Fruit fly (Drosophila melanogaster) whole organism, embryonic: ENCODE measurements around the gene CG15425.

ENCODE experiments used
- Antp ChIP-seq: fragments of 200-800 bp; sonication (Bioruptor generic); optimal IDR thresholded peaks from 3 replicates; lab custom pipeline; 2016; ENCODE audit warnings: missing biosample characterization, missing genetic modification characterization
- CG10431 ChIP-seq: fragments of 200-800 bp; sonication (Bioruptor generic); optimal IDR thresholded peaks from 3 replicates; lab custom pipeline; 2018; ENCODE audit warnings: missing biosample characterization, mild to moderate bottlenecking, missing genetic modification characterization
- CG11247 ChIP-seq: fragments of 200-800 bp; sonication (Bioruptor generic); IDR thresholded peaks from 2 replicates; pipeline ENCODE4 v1.3.6; 2022; ENCODE audit warnings: missing biosample characterization, missing genetic modification characterization
- CG11504 ChIP-seq: fragments of 200-800 bp; sonication (Bioruptor generic); optimal IDR thresholded peaks from 3 replicates; lab custom pipeline; 2019; ENCODE audit warnings: missing biosample characterization, mild to moderate bottlenecking, missing genetic modification characterization, moderate library complexity
- CG12391 ChIP-seq: fragments of 200-800 bp; sonication (Bioruptor generic); optimal IDR thresholded peaks from 3 replicates; lab custom pipeline; 2018; ENCODE audit warnings: missing biosample characterization, mild to moderate bottlenecking, missing genetic modification characterization, moderate library complexity
- CG12659 ChIP-seq: fragments of 200-800 bp; sonication (Bioruptor generic); optimal IDR thresholded peaks from 3 replicates; lab custom pipeline; 2017; ENCODE audit warnings: mild to moderate bottlenecking, missing biosample characterization, missing genetic modification reagents, missing genetic modification characterization
- CG12744 ChIP-seq: fragments of 200-800 bp; sonication (Bioruptor generic); optimal IDR thresholded peaks from 2 replicates; lab custom pipeline; 2016; ENCODE audit warnings: missing biosample characterization, missing genetic modification characterization
- CG13296 ChIP-seq: fragments of 200-800 bp; sonication (Bioruptor generic); optimal IDR thresholded peaks from 3 replicates; lab custom pipeline; 2018; ENCODE audit warnings: missing biosample characterization, mild to moderate bottlenecking, missing genetic modification characterization
- CG14441 ChIP-seq: fragments of 200-800 bp; sonication (Bioruptor generic); IDR thresholded peaks from 2 replicates; pipeline ENCODE4 v1.3.6; 2022; ENCODE audit warnings: missing biosample characterization, missing genetic modification characterization
- CG16813 ChIP-seq: fragments of 200-800 bp; sonication (Bioruptor generic); IDR thresholded peaks from 3 replicates; pipeline ENCODE4 v1.3.6; 2022; ENCODE audit warnings: missing biosample characterization, missing genetic modification characterization; ENCODE audit not compliant: partially characterized antibody
- CG18599 ChIP-seq: fragments of 200-800 bp; sonication (Bioruptor generic); optimal IDR thresholded peaks from 3 replicates; lab custom pipeline; 2017; ENCODE audit warnings: missing biosample characterization, missing genetic modification characterization, mild to moderate bottlenecking, moderate library complexity, missing genetic modification reagents
- CG2202 ChIP-seq: fragments of 200-800 bp; sonication (Bioruptor generic); optimal IDR thresholded peaks from 2 replicates; lab custom pipeline; 2018; ENCODE audit warnings: missing biosample characterization, mild to moderate bottlenecking, missing genetic modification characterization
- CG2678 ChIP-seq: fragments of 200-800 bp; sonication (Bioruptor generic); optimal IDR thresholded peaks from 3 replicates; lab custom pipeline; 2019; ENCODE audit warnings: missing biosample characterization, mild to moderate bottlenecking, missing genetic modification characterization, moderate library complexity
- CG31388 ChIP-seq: fragments of 200-800 bp; sonication (Bioruptor generic); optimal IDR thresholded peaks from 2 replicates; lab custom pipeline; 2016; ENCODE audit warnings: missing biosample characterization, missing genetic modification characterization
- CG31441 ChIP-seq: fragments of 200-800 bp; sonication (Bioruptor generic); IDR thresholded peaks from 2 replicates; pipeline ENCODE4 v1.3.6; 2022; ENCODE audit warnings: missing biosample characterization, missing genetic modification characterization
- CG7839 ChIP-seq: fragments of 200-800 bp; sonication (Bioruptor generic); optimal IDR thresholded peaks from 3 replicates; lab custom pipeline; 2018; ENCODE audit warnings: missing biosample characterization, mild to moderate bottlenecking, missing genetic modification characterization, moderate library complexity
- CG9797 ChIP-seq: fragments of 200-800 bp; sonication (Bioruptor generic); optimal IDR thresholded peaks from 3 replicates; lab custom pipeline; 2018; ENCODE audit warnings: missing biosample characterization, mild to moderate bottlenecking, missing genetic modification characterization
- Camta ChIP-seq: fragments of 200-800 bp; sonication (Bioruptor generic); optimal IDR thresholded peaks from 2 replicates; lab custom pipeline; 2016; ENCODE audit warnings: missing biosample characterization, missing genetic modification characterization
- Deaf1 ChIP-seq: fragments of 200-800 bp; optimal IDR thresholded peaks from 3 replicates; lab custom pipeline; 2019; ENCODE audit warnings: missing biosample characterization, mild to moderate bottlenecking, missing genetic modification characterization, moderate library complexity
- Dref ChIP-seq: fragments of 200-800 bp; sonication (Bioruptor generic); IDR thresholded peaks from 2 replicates; pipeline ENCODE4 v1.3.6; 2022; ENCODE audit warnings: missing biosample characterization, missing genetic modification characterization
- E2f2 ChIP-seq: fragments of 200-800 bp; sonication (Bioruptor generic); IDR thresholded peaks from 2 replicates; pipeline ENCODE4 v1.3.6; 2022; ENCODE audit warnings: missing biosample characterization, missing genetic modification characterization
- Ets97D ChIP-seq: fragments of 200-800 bp; sonication (Bioruptor generic); optimal IDR thresholded peaks from 3 replicates; lab custom pipeline; 2016; ENCODE audit warnings: missing biosample characterization, missing genetic modification characterization
- Fer1 ChIP-seq: fragments of 200-800 bp; sonication (Bioruptor generic); optimal IDR thresholded peaks from 2 replicates; lab custom pipeline; 2017; ENCODE audit warnings: missing biosample characterization, mild to moderate bottlenecking, missing genetic modification characterization
- Fer3 ChIP-seq: fragments of 200-800 bp; sonication (Bioruptor generic); optimal IDR thresholded peaks from 2 replicates; lab custom pipeline; 2018; ENCODE audit warnings: missing biosample characterization, mild to moderate bottlenecking, missing genetic modification characterization, moderate library complexity
- H2.0 ChIP-seq: fragments of 200-800 bp; sonication (Bioruptor generic); IDR thresholded peaks from 2 replicates; pipeline ENCODE4 v1.3.6; 2022; ENCODE audit warnings: missing biosample characterization, missing genetic modification characterization
- HHEX ChIP-seq: fragments of 200-800 bp; sonication (Bioruptor generic); optimal IDR thresholded peaks from 3 replicates; lab custom pipeline; 2017; ENCODE audit warnings: missing biosample characterization, mild to moderate bottlenecking, missing genetic modification characterization, missing genetic modification reagents
- Hmr ChIP-seq: fragments of 200-800 bp; sonication (Bioruptor generic); optimal IDR thresholded peaks from 3 replicates; lab custom pipeline; 2017; ENCODE audit warnings: mild to moderate bottlenecking, missing biosample characterization, missing genetic modification reagents, missing genetic modification characterization
- MBD-R2 ChIP-seq: fragments of 200-800 bp; sonication (Bioruptor generic); IDR thresholded peaks from 2 replicates; pipeline ENCODE4 v1.3.6; 2022; ENCODE audit warnings: missing biosample characterization, missing genetic modification characterization
- MESR4 ChIP-seq: fragments of 200-800 bp; sonication (Bioruptor generic); optimal IDR thresholded peaks from 2 replicates; lab custom pipeline; 2018; ENCODE audit warnings: missing biosample characterization, mild to moderate bottlenecking, missing genetic modification characterization, moderate library complexity
- Med ChIP-seq: fragments of 200-800 bp; sonication (Bioruptor generic); peaks from one replicate; lab custom pipeline; 2016; ENCODE audit warnings: missing biosample characterization, missing genetic modification characterization, mild to moderate bottlenecking, inconsistent platforms, moderate library complexity
- Meics ChIP-seq: fragments of 200-800 bp; sonication (Bioruptor generic); optimal IDR thresholded peaks from 2 replicates; lab custom pipeline; 2017; ENCODE audit warnings: missing biosample characterization, mild to moderate bottlenecking, missing genetic modification characterization
- Opbp ChIP-seq: fragments of 200-800 bp; sonication (Bioruptor generic); IDR thresholded peaks from 3 replicates; pipeline ENCODE4 v1.3.6; 2022; ENCODE audit warnings: missing biosample characterization, missing genetic modification characterization; ENCODE audit not compliant: partially characterized antibody
- PHDP ChIP-seq: fragments of 200-800 bp; sonication (Bioruptor generic); optimal IDR thresholded peaks from 3 replicates; lab custom pipeline; 2018; ENCODE audit warnings: missing biosample characterization, mild to moderate bottlenecking, missing genetic modification characterization, moderate library complexity
- Usf ChIP-seq: fragments of 200-800 bp; sonication (Bioruptor generic); optimal IDR thresholded peaks from 2 replicates; lab custom pipeline; 2017; ENCODE audit warnings: missing genotype, missing biosample characterization, missing genetic modification characterization
- cad ChIP-seq: fragments of >200 bp; optimal IDR thresholded peaks from 2 replicates; lab custom pipeline; 2017; ENCODE audit warnings: missing biosample characterization, missing genetic modification characterization
- dm ChIP-seq: fragments of 200-800 bp; sonication (Bioruptor generic); optimal IDR thresholded peaks from 3 replicates; lab custom pipeline; 2016; ENCODE audit warnings: missing biosample characterization, missing genetic modification characterization
- eyg ChIP-seq: fragments of 200-800 bp; sonication (Bioruptor generic); optimal IDR thresholded peaks from 3 replicates; lab custom pipeline; 2016; ENCODE audit warnings: missing biosample characterization, missing genetic modification characterization
- fd64A ChIP-seq: fragments of 200-800 bp; sonication (Bioruptor generic); optimal IDR thresholded peaks from 3 replicates; lab custom pipeline; 2018; ENCODE audit warnings: missing biosample characterization, mild to moderate bottlenecking, missing genetic modification characterization
- grau ChIP-seq: fragments of 200-800 bp; optimal IDR thresholded peaks from 3 replicates; lab custom pipeline; 2019; ENCODE audit warnings: missing biosample characterization, mild to moderate bottlenecking, missing genetic modification characterization, moderate library complexity
- gro ChIP-seq: fragments of 200-800 bp; sonication (Bioruptor generic); optimal IDR thresholded peaks from 2 replicates; lab custom pipeline; 2016; ENCODE audit warnings: missing biosample characterization, missing genetic modification characterization
- hkb ChIP-seq, 2 experiments: fragments of 200-800 bp in 1 of 2; fragments of >200 bp in 1 of 2; sonication (Bioruptor generic) in 1 of 2; IDR thresholded peaks in 1 of 2; optimal IDR thresholded peaks in 1 of 2; 2 replicates each; pipeline versions ENCODE4 v1.3.6 to Lab custom; 2017 to 2022; ENCODE audit warnings: missing biosample characterization in 1 of 2, missing genetic modification characterization in 1 of 2
- lab ChIP-seq: fragments of 200-800 bp; sonication (Bioruptor generic); optimal IDR thresholded peaks from 3 replicates; lab custom pipeline; 2017; ENCODE audit warnings: missing biosample characterization, missing genetic modification characterization, mild to moderate bottlenecking, moderate library complexity, missing genetic modification reagents
- nerfin-1 ChIP-seq: fragments of 200-800 bp; sonication (Bioruptor generic); optimal IDR thresholded peaks from 3 replicates; lab custom pipeline; 2019; ENCODE audit warnings: missing biosample characterization, mild to moderate bottlenecking, missing genetic modification characterization, moderate library complexity
- pb ChIP-seq: fragments of 200-800 bp; sonication (Bioruptor generic); optimal IDR thresholded peaks from 3 replicates; lab custom pipeline; 2016; ENCODE audit warnings: missing biosample characterization, missing genetic modification characterization
- psq ChIP-seq: fragments of 200-800 bp; sonication (Bioruptor generic); optimal IDR thresholded peaks from 2 replicates; lab custom pipeline; 2017; ENCODE audit warnings: missing biosample characterization, missing genetic modification characterization
- sd ChIP-seq: fragments of 200-800 bp; sonication (Bioruptor generic); optimal IDR thresholded peaks from 3 replicates; lab custom pipeline; 2018; ENCODE audit warnings: missing biosample characterization, mild to moderate bottlenecking, missing genetic modification characterization, moderate library complexity
- sens ChIP-seq: fragments of 200-800 bp; sonication (Bioruptor generic); peaks from one replicate; lab custom pipeline; 2016; ENCODE audit warnings: missing biosample characterization, missing genetic modification characterization
- trem ChIP-seq: fragments of 200-800 bp; optimal IDR thresholded peaks from 3 replicates; lab custom pipeline; 2019; ENCODE audit warnings: missing biosample characterization, mild to moderate bottlenecking, missing genetic modification characterization, moderate library complexity
- vfl ChIP-seq: fragments of 200-800 bp; sonication (Bioruptor generic); optimal IDR thresholded peaks from 2 replicates; lab custom pipeline; 2016; ENCODE audit warnings: missing biosample characterization, missing genetic modification characterization
- zf30C ChIP-seq: fragments of 200-800 bp; sonication (Bioruptor generic); optimal IDR thresholded peaks from 3 replicates; lab custom pipeline; 2018; ENCODE audit warnings: missing biosample characterization, mild to moderate bottlenecking, missing genetic modification characterization

The CG15425 gene

dm6 chr2L:4227546-4227945 is 29.8 kb upstream of the CG15425 start, which contains the start of gene RpL40 (continued):
- 0 out of 2 replicates have a peak, but pooled peaks have one; percentile 8 for TF ChIP-seq MBD-R2 (GFP tag; lab: Robert Waterston, UW)
- TF ChIP-seq Antp (GFP tag; lab: Kevin White, UChicago) = no peak
- TF ChIP-seq Deaf1 = no peak
- 0 out of 3 replicates have a peak, but pooled peaks have one; percentile 35 for TF ChIP-seq CG16813 (GFP tag; lab: Robert Waterston, UW)
- no peak for TF ChIP-seq CG31388 (GFP tag; lab: Kevin White, UChicago)
- peak; percentile 97 for TF ChIP-seq MESR4 (GFP tag; lab: Kevin White, UChicago)
- no peak for TF ChIP-seq Opbp (GFP tag; lab: Robert Waterston, UW)
- no peak for TF ChIP-seq Usf (GFP tag; lab: Kevin White, UChicago)
- TF ChIP-seq E2f2 (GFP tag; lab: Robert Waterston, UW) = peak; percentile 41
- TF ChIP-seq CG12391 = no peak
- TF ChIP-seq trem (tag; lab: Kevin White, UChicago) = peak; percentile 16
- no peak for TF ChIP-seq hkb (optimal IDR thresholded peaks at IDR 0.05; lab: Kevin White, UChicago)
- TF ChIP-seq hkb (GFP tag; IDR thresholded peaks at IDR 0.05; lab: Robert Waterston, UW) = no peak
- TF ChIP-seq sd (tag; lab: Kevin White, UChicago) = no peak
- TF ChIP-seq CG14441 (GFP tag; lab: Robert Waterston, UW) = no peak
- peak; percentile 3 for TF ChIP-seq gro (GFP tag; lab: Kevin White, UChicago)
- TF ChIP-seq CG31441 = no peak
- no peak for TF ChIP-seq fd64A
- peak; percentile 65 for TF ChIP-seq sens
- peak; percentile 68 for TF ChIP-seq Med (GFP tag; lab: Kevin White, UChicago)
- TF ChIP-seq CG12744 (GFP tag; lab: Kevin White, UChicago) = no peak
- peak; percentile 22 for TF ChIP-seq CG12659 (GFP tag; lab: Kevin White, UChicago)
- peak; percentile 22 for TF ChIP-seq CG13296
- TF ChIP-seq Ets97D (GFP tag; lab: Kevin White, UChicago) = peak; percentile 70
- peak; percentile 1 for TF ChIP-seq CG2202
- peak; percentile 63 for TF ChIP-seq CG9797
- TF ChIP-seq dm (GFP tag; lab: Kevin White, UChicago) = peak; percentile 82
- peak; percentile 26 for TF ChIP-seq PHDP (tag; lab: Kevin White, UChicago)
- peak; percentile 32 for TF ChIP-seq CG10431 (GFP tag; lab: Kevin White, UChicago)
- peak; percentile 24 for TF ChIP-seq HHEX (GFP tag; lab: Kevin White, UChicago)
- no peak for TF ChIP-seq cad (GFP tag; lab: Kevin White, UChicago)
- TF ChIP-seq Hmr (GFP tag; lab: Kevin White, UChicago) = peak; percentile 16
- TF ChIP-seq pb (GFP tag; lab: Kevin White, UChicago) = no peak
- peak; percentile 41; the same call in 1 of the 2 replicates for TF ChIP-seq Dref (GFP tag; lab: Robert Waterston, UW)

dm6 chr2L:4230562-4230961 is 26.8 kb upstream of the CG15425 start:
- peak; percentile 29 for TF ChIP-seq lab
- TF ChIP-seq CG11504 (tag; lab: Kevin White, UChicago) = peak; percentile 20
- TF ChIP-seq Fer1 (GFP tag; lab: Kevin White, UChicago) = peak; percentile 16
- TF ChIP-seq CG18599 (GFP tag; lab: Kevin White, UChicago) = peak; percentile 52
- no peak for TF ChIP-seq nerfin-1
- TF ChIP-seq Fer3 (tag; lab: Kevin White, UChicago) = peak; percentile 24
- no peak for TF ChIP-seq H2.0
- TF ChIP-seq eyg (GFP tag; lab: Kevin White, UChicago) = no peak
- TF ChIP-seq CG11247 (GFP tag; lab: Robert Waterston, UW) = no peak
- TF ChIP-seq Med (GFP tag; lab: Kevin White, UChicago) = no peak
- TF ChIP-seq Meics (GFP tag; lab: Kevin White, UChicago) = peak; percentile 21
- no peak for TF ChIP-seq zf30C (GFP tag; lab: Kevin White, UChicago)
- TF ChIP-seq Camta (GFP tag; lab: Kevin White, UChicago) = no peak
- TF ChIP-seq grau (tag; lab: Kevin White, UChicago) = peak; percentile 17
- TF ChIP-seq CG7839 = peak; percentile 7
- TF ChIP-seq CG12744 (GFP tag; lab: Kevin White, UChicago) = no peak
- TF ChIP-seq psq (GFP tag; lab: Kevin White, UChicago) = no peak
- peak; percentile 69 for TF ChIP-seq sens
- peak; percentile 25 for TF ChIP-seq CG2678 (tag; lab: Kevin White, UChicago)
- TF ChIP-seq vfl (GFP tag; lab: Kevin White, UChicago) = no peak
